Fruit fly (Drosophila melanogaster) whole organism, prepupa: ENCODE data around the gene Nf-YA.

Experiments
- Blimp-1 ChIP-seq: fragments of 200-800 bp; sonication (Bioruptor generic); optimal IDR thresholded peaks from 3 replicates; lab custom pipeline; 2017; ENCODE audit warnings: missing biosample characterization, missing genetic modification characterization, mild to moderate bottlenecking, moderate library complexity, missing genetic modification reagents
- CG10631 ChIP-seq: fragments of 200-800 bp; sonication (Bioruptor generic); optimal IDR thresholded peaks from 2 replicates; lab custom pipeline; 2016; ENCODE audit warnings: missing biosample characterization, missing genetic modification characterization
- CG10669 ChIP-seq: fragments of 200-800 bp; sonication (Bioruptor generic); optimal IDR thresholded peaks from 3 replicates; lab custom pipeline; 2018; ENCODE audit warnings: missing biosample characterization, mild to moderate bottlenecking, missing genetic modification characterization, moderate library complexity
- CG11294 ChIP-seq: fragments of 200-800 bp; sonication (Bioruptor generic); IDR thresholded peaks from 2 replicates; pipeline ENCODE4 v1.3.6; 2022; ENCODE audit warnings: missing biosample characterization, missing genetic modification characterization
- CG11762 ChIP-seq: fragments of 200-800 bp; sonication (Bioruptor generic); optimal IDR thresholded peaks from 3 replicates; lab custom pipeline; 2016; ENCODE audit warnings: missing biosample characterization, missing genetic modification characterization; ENCODE audit not compliant: insufficient read depth
- CG11902 ChIP-seq: fragments of 200-800 bp; sonication (Bioruptor generic); optimal IDR thresholded peaks from 3 replicates; lab custom pipeline; 2016; ENCODE audit warnings: missing biosample characterization, missing genetic modification characterization
- CG15336 ChIP-seq: fragments of 200-800 bp; sonication (Bioruptor generic); IDR thresholded peaks from 2 replicates; pipeline ENCODE4 v1.3.6; 2022; ENCODE audit warnings: missing biosample characterization, missing genetic modification characterization
- CG1621 ChIP-seq: fragments of 200-800 bp; sonication (Bioruptor generic); optimal IDR thresholded peaks from 3 replicates; lab custom pipeline; 2018; ENCODE audit warnings: missing biosample characterization, mild to moderate bottlenecking, missing genetic modification characterization
- CG16779 ChIP-seq: fragments of 200-800 bp; sonication (Bioruptor generic); optimal IDR thresholded peaks from 3 replicates; lab custom pipeline; 2017; ENCODE audit warnings: missing biosample characterization, mild to moderate bottlenecking, missing genetic modification characterization
- CG3032 ChIP-seq: fragments of 200-800 bp; optimal IDR thresholded peaks from 2 replicates; lab custom pipeline; 2019; ENCODE audit warnings: missing biosample characterization, mild to moderate bottlenecking, missing genetic modification characterization, moderate library complexity
- CG31627 ChIP-seq: fragments of 200-800 bp; sonication (Bioruptor generic); optimal IDR thresholded peaks from 3 replicates; lab custom pipeline; 2016; ENCODE audit warnings: missing biosample characterization, missing genetic modification characterization
- CG32006 ChIP-seq: fragments of 200-800 bp; sonication (Bioruptor generic); optimal IDR thresholded peaks from 3 replicates; lab custom pipeline; 2017; ENCODE audit warnings: missing biosample characterization, mild to moderate bottlenecking, missing genetic modification characterization
- CG34406 ChIP-seq: fragments of 200-800 bp; sonication (Bioruptor generic); optimal IDR thresholded peaks from 3 replicates; lab custom pipeline; 2016; ENCODE audit warnings: missing biosample characterization, missing genetic modification characterization
- CG3919 ChIP-seq: fragments of 200-800 bp; sonication (Bioruptor generic); optimal IDR thresholded peaks from 3 replicates; lab custom pipeline; 2016; ENCODE audit warnings: missing biosample characterization, missing genetic modification characterization
- CG4318 ChIP-seq: fragments of 200-800 bp; sonication (Bioruptor generic); optimal IDR thresholded peaks from 3 replicates; lab custom pipeline; 2017; ENCODE audit warnings: missing biosample characterization, mild to moderate bottlenecking, missing genetic modification characterization
- CG6163 ChIP-seq: fragments of 200-800 bp; sonication (Bioruptor generic); IDR thresholded peaks from 3 replicates; pipeline ENCODE4 v1.3.6; 2022; ENCODE audit warnings: missing biosample characterization, missing genetic modification characterization
- CG6276 ChIP-seq: fragments of 200-800 bp; sonication (Bioruptor generic); optimal IDR thresholded peaks from 2 replicates; lab custom pipeline; 2017; ENCODE audit warnings: missing biosample characterization, mild to moderate bottlenecking, missing genetic modification characterization
- CG6792 ChIP-seq: fragments of 200-800 bp; sonication (Bioruptor generic); optimal IDR thresholded peaks from 3 replicates; lab custom pipeline; 2016; ENCODE audit warnings: missing biosample characterization, missing genetic modification characterization
- CG6808 ChIP-seq: fragments of 200-800 bp; sonication (Bioruptor generic); optimal IDR thresholded peaks from 3 replicates; lab custom pipeline; 2017; ENCODE audit warnings: missing biosample characterization, missing genetic modification characterization, mild to moderate bottlenecking, moderate library complexity, missing genetic modification reagents
- CG6854 ChIP-seq: fragments of 200-800 bp; sonication (Bioruptor generic); optimal IDR thresholded peaks from 2 replicates; lab custom pipeline; 2017; ENCODE audit warnings: missing biosample characterization, mild to moderate bottlenecking, missing genetic modification characterization
- CG7368 ChIP-seq: fragments of 200-800 bp; sonication (Bioruptor generic); optimal IDR thresholded peaks from 3 replicates; lab custom pipeline; 2016; ENCODE audit warnings: missing biosample characterization, missing genetic modification characterization
- CG8119 ChIP-seq: fragments of 200-800 bp; sonication (Bioruptor generic); IDR thresholded peaks from 3 replicates; pipeline ENCODE4 v1.3.6; 2022; ENCODE audit warnings: missing biosample characterization, missing genetic modification characterization
- CG8319 ChIP-seq: fragments of 200-800 bp; sonication (Bioruptor generic); optimal IDR thresholded peaks from 3 replicates; lab custom pipeline; 2016; ENCODE audit warnings: missing biosample characterization, missing genetic modification characterization
- CG8632 ChIP-seq: fragments of 200-800 bp; sonication (Bioruptor generic); optimal IDR thresholded peaks from 3 replicates; lab custom pipeline; 2016; ENCODE audit warnings: missing biosample characterization, missing genetic modification characterization
- CG9139 ChIP-seq: fragments of 200-800 bp; sonication (Bioruptor generic); optimal IDR thresholded peaks from 3 replicates; lab custom pipeline; 2017; ENCODE audit warnings: missing biosample characterization, mild to moderate bottlenecking, missing genetic modification characterization
- Eip75B ChIP-seq: fragments of 200-800 bp; sonication (Bioruptor generic); optimal IDR thresholded peaks from 3 replicates; lab custom pipeline; 2016; ENCODE audit warnings: missing biosample characterization, missing genetic modification characterization
- Ets21C ChIP-seq: fragments of 200-800 bp; sonication (Bioruptor generic); optimal IDR thresholded peaks from 3 replicates; lab custom pipeline; 2016; ENCODE audit warnings: missing biosample characterization, missing genetic modification characterization
- Ets96B ChIP-seq: fragments of 200-800 bp; optimal IDR thresholded peaks from 2 replicates; lab custom pipeline; 2019; ENCODE audit warnings: missing biosample characterization, mild to moderate bottlenecking, missing genetic modification characterization, moderate library complexity
- Gug ChIP-seq: fragments of 200-800 bp; sonication (Bioruptor generic); IDR thresholded peaks from 2 replicates; pipeline ENCODE4 v1.3.6; 2022; ENCODE audit warnings: missing biosample characterization, missing genetic modification characterization
- Hr39 ChIP-seq: fragments of 200-800 bp; sonication (Bioruptor generic); optimal IDR thresholded peaks from 2 replicates; lab custom pipeline; 2016; ENCODE audit warnings: missing biosample characterization, missing genetic modification characterization
- Hr4 ChIP-seq: fragments of 200-800 bp; sonication (Bioruptor generic); optimal IDR thresholded peaks from 3 replicates; lab custom pipeline; 2016; ENCODE audit warnings: missing biosample characterization, missing genetic modification characterization
- Lpt ChIP-seq: fragments of 200-800 bp; sonication (Bioruptor generic); optimal IDR thresholded peaks from 3 replicates; lab custom pipeline; 2016; ENCODE audit warnings: missing biosample characterization, missing genetic modification characterization
- Met ChIP-seq: fragments of 200-800 bp; sonication (Bioruptor generic); optimal IDR thresholded peaks from 3 replicates; lab custom pipeline; 2016; ENCODE audit warnings: missing biosample characterization, missing genetic modification characterization
- OdsH ChIP-seq: fragments of 200-800 bp; sonication (Bioruptor generic); optimal IDR thresholded peaks from 3 replicates; lab custom pipeline; 2016; ENCODE audit warnings: missing biosample characterization, missing genetic modification characterization
- Smox ChIP-seq: fragments of 200-800 bp; sonication (Bioruptor generic); optimal IDR thresholded peaks from 3 replicates; lab custom pipeline; 2016; ENCODE audit warnings: missing biosample characterization, missing genetic modification characterization
- Sox102F ChIP-seq: fragments of 200-800 bp; sonication (Bioruptor generic); optimal IDR thresholded peaks from 2 replicates; lab custom pipeline; 2016; ENCODE audit warnings: missing biosample characterization, mild to moderate bottlenecking, missing genetic modification characterization
- Sox14 ChIP-seq: fragments of 200-800 bp; sonication (Bioruptor generic); optimal IDR thresholded peaks from 3 replicates; lab custom pipeline; 2016; ENCODE audit warnings: missing biosample characterization, missing genetic modification characterization
- achi ChIP-seq: fragments of 200-800 bp; sonication (Bioruptor generic); optimal IDR thresholded peaks from 3 replicates; lab custom pipeline; 2016; ENCODE audit warnings: missing biosample characterization, missing genetic modification characterization
- acj6 ChIP-seq: fragments of 200-800 bp; sonication (Bioruptor generic); optimal IDR thresholded peaks from 3 replicates; lab custom pipeline; 2016; ENCODE audit warnings: missing biosample characterization, missing genetic modification characterization
- cyc ChIP-seq: fragments of 200-800 bp; sonication (Bioruptor generic); optimal IDR thresholded peaks from 3 replicates; lab custom pipeline; 2016; ENCODE audit warnings: missing biosample characterization, missing genetic modification characterization
- dsx ChIP-seq: fragments of 200-800 bp; optimal IDR thresholded peaks from 3 replicates; lab custom pipeline; 2019; ENCODE audit warnings: missing biosample characterization, mild to moderate bottlenecking, missing genetic modification characterization, moderate library complexity; ENCODE audit not compliant: poor library complexity, severe bottlenecking
- eg ChIP-seq: fragments of 200-800 bp; sonication (Bioruptor generic); IDR thresholded peaks from 3 replicates; pipeline ENCODE4 v1.3.6; 2022; ENCODE audit warnings: missing biosample characterization, missing genetic modification characterization
- fd59A ChIP-seq: fragments of 200-800 bp; sonication (Bioruptor generic); optimal IDR thresholded peaks from 2 replicates; lab custom pipeline; 2017; ENCODE audit warnings: missing biosample characterization, mild to moderate bottlenecking, missing genetic modification characterization, missing genetic modification reagents
- fkh ChIP-seq: fragments of 200-800 bp; sonication (Bioruptor generic); optimal IDR thresholded peaks from 3 replicates; lab custom pipeline; 2017; ENCODE audit warnings: missing biosample characterization, mild to moderate bottlenecking, missing genetic modification characterization, moderate library complexity
- net ChIP-seq: fragments of 200-800 bp; sonication (Bioruptor generic); optimal IDR thresholded peaks from 3 replicates; lab custom pipeline; 2016; ENCODE audit warnings: missing biosample characterization, missing genetic modification characterization
- pdm3 ChIP-seq: fragments of 200-800 bp; sonication (Bioruptor generic); optimal IDR thresholded peaks from 3 replicates; lab custom pipeline; 2016; ENCODE audit warnings: missing biosample characterization, missing genetic modification characterization
- salr ChIP-seq, 2 experiments: fragments of 200-800 bp; sonication (Bioruptor generic); optimal IDR thresholded peaks; 3 replicates each; lab custom pipeline; 2016 to 2018; ENCODE audit warnings: missing biosample characterization in 2 of 2, missing genetic modification characterization in 2 of 2, mild to moderate bottlenecking in 1 of 2
- spab ChIP-seq: fragments of 200-800 bp; sonication (Bioruptor generic); optimal IDR thresholded peaks from 2 replicates; lab custom pipeline; 2017; ENCODE audit warnings: missing biosample characterization, mild to moderate bottlenecking, missing genetic modification characterization, missing genetic modification reagents
- ss ChIP-seq, 2 experiments: fragments of 200-800 bp; sonication (Bioruptor generic); optimal IDR thresholded peaks; 2 replicates in 1 of 2; 3 replicates in 1 of 2; lab custom pipeline; 2017 to 2018; ENCODE audit warnings: mild to moderate bottlenecking in 2 of 2, missing biosample characterization in 2 of 2, missing genetic modification characterization in 2 of 2, moderate library complexity in 1 of 2
- topi ChIP-seq: fragments of 200-800 bp; sonication (Bioruptor generic); optimal IDR thresholded peaks from 3 replicates; lab custom pipeline; 2016; ENCODE audit warnings: missing biosample characterization, missing genetic modification characterization
- vri ChIP-seq: fragments of 200-800 bp; sonication (Bioruptor generic); optimal IDR thresholded peaks from 3 replicates; lab custom pipeline; 2016; ENCODE audit warnings: missing biosample characterization, mild to moderate bottlenecking, missing genetic modification characterization

Gene Nf-YA

dm6 chr3L:9451522-9452118 is 9.6 kb upstream of the Nf-YA start, which contains the start of the genes CG3448 and ghi:
CG3448 (minus strand) TSS chr3L:9451572.
ghi (plus strand) TSS chr3L:9451876.
- TF ChIP-seq Hr39 (GFP tag; lab: Kevin White, UChicago), result peak; percentile 28
- no peak for TF ChIP-seq CG6163
- no peak for TF ChIP-seq fd59A (GFP tag; lab: Kevin White, UChicago)
- TF ChIP-seq achi (GFP tag; lab: Kevin White, UChicago), result peak; percentile 60
- peak; percentile 49; the same call in 1 of the 2 replicates for TF ChIP-seq Gug (GFP tag; lab: Robert Waterston, UW)
- peak; percentile 55; the same call in 2 of the 3 replicates for TF ChIP-seq eg (GFP tag; lab: Robert Waterston, UW)
- no peak for TF ChIP-seq CG9139 (GFP tag; lab: Kevin White, UChicago)
- TF ChIP-seq ss (GFP tag; optimal IDR thresholded peaks at IDR 0.05; lab: Kevin White, UChicago), result peak in 1 of 2 experiments; percentile 66
- TF ChIP-seq CG15336 (GFP tag; lab: Robert Waterston, UW), result 0 out of 2 replicates have a peak, but pooled peaks have one; percentile 25
- peak; percentile 22 for TF ChIP-seq CG6854
- peak; percentile 54 for TF ChIP-seq CG7368 (GFP tag; lab: Kevin White, UChicago)
- peak; percentile 56 for TF ChIP-seq Ets96B (tag; lab: Kevin White, UChicago)
- peak; percentile 9 for TF ChIP-seq CG8632 (GFP tag; lab: Kevin White, UChicago)
- peak; percentile 19 for TF ChIP-seq CG34406 (GFP tag; lab: Kevin White, UChicago)
- peak; percentile 47 for TF ChIP-seq net (GFP tag; lab: Kevin White, UChicago)
- TF ChIP-seq Eip75B, result peak; percentile 72
- TF ChIP-seq CG3919 (GFP tag; lab: Kevin White, UChicago), result peak; percentile 73
- peak; percentile 63 for TF ChIP-seq Met (GFP tag; lab: Kevin White, UChicago)
- no peak for TF ChIP-seq pdm3
- TF ChIP-seq CG10669, result peak; percentile 32
- TF ChIP-seq CG8119 (GFP tag; lab: Robert Waterston, UW), result no peak
- no peak for TF ChIP-seq CG11294 (GFP tag; lab: Robert Waterston, UW)
- TF ChIP-seq OdsH (GFP tag; lab: Kevin White, UChicago), result no peak
- TF ChIP-seq salr (GFP tag; optimal IDR thresholded peaks at IDR 0.05; lab: Kevin White, UChicago), result no peak
- TF ChIP-seq CG3032, result peak; percentile 70
- peak; percentile 25 for TF ChIP-seq Blimp-1 (GFP tag; lab: Kevin White, UChicago)
- TF ChIP-seq topi (GFP tag; lab: Kevin White, UChicago), result peak; percentile 55
- peak; percentile 52 for TF ChIP-seq CG6808 (GFP tag; lab: Kevin White, UChicago)
- TF ChIP-seq dsx (GFP tag; lab: Kevin White, UChicago), result peak; percentile 58
- peak; percentile 56 for TF ChIP-seq Lpt
- peak; percentile 49 for TF ChIP-seq CG11762 (GFP tag; lab: Kevin White, UChicago)
- TF ChIP-seq CG32006 (GFP tag; lab: Kevin White, UChicago), result no peak
- TF ChIP-seq CG16779 (tag; lab: Kevin White, UChicago), result no peak
- TF ChIP-seq CG1621 (tag; lab: Kevin White, UChicago), result peak; percentile 11
- TF ChIP-seq acj6, result peak; percentile 58
- no peak for TF ChIP-seq CG4318 (GFP tag; lab: Kevin White, UChicago)
- no peak for TF ChIP-seq CG8319 (GFP tag; lab: Kevin White, UChicago)
- TF ChIP-seq Ets21C (GFP tag; lab: Kevin White, UChicago), result peak; percentile 31
- TF ChIP-seq CG6276 (GFP tag; lab: Kevin White, UChicago), result no peak
- peak; percentile 23 for TF ChIP-seq CG31627
- no peak for TF ChIP-seq Sox102F
- TF ChIP-seq spab (GFP tag; lab: Kevin White, UChicago), result no peak
- TF ChIP-seq CG6792 (GFP tag; lab: Kevin White, UChicago), result peak; percentile 48
- TF ChIP-seq Smox (GFP tag; lab: Kevin White, UChicago), result no peak
- no peak for TF ChIP-seq CG10631
- peak; percentile 94 for TF ChIP-seq fkh (GFP tag; lab: Kevin White, UChicago)
- TF ChIP-seq CG11902 (GFP tag; lab: Kevin White, UChicago), result no peak
- peak; percentile 67 for TF ChIP-seq cyc
- peak; percentile 32 for TF ChIP-seq vri (GFP tag; lab: Kevin White, UChicago)
- peak; percentile 66 for TF ChIP-seq Hr4 (GFP tag; lab: Kevin White, UChicago)
- peak; percentile 30 for TF ChIP-seq Sox14 (GFP tag; lab: Kevin White, UChicago)
